1 worm cellular context compared by ENCODE assay signal in the genomic region with DNA sequence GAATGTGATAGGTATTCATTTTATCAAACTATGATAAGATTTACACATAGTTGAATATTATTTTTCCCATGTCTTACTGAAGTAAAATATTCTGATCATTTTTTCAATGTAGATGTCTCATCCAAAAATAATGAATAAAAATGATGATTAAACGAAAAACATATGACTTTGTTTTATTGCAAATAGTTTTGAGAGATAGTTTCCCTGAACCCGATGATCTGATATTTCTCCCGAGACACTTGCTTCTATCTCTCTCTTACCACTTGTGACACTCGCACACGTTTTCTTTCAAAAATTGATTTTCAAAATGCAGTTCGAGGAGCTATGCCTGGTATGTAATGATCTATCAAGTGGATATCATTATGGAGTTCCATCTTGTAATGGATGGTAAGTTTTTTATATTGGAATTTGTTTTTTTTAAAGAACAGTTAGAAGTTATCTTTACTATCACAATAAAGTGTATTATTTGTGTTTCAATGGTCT.
A peak's percentile ranks its signal among the peaks of the same experiment; 100 is the strongest.
TF ChIP-seq lines count a peak whose summit lies in the region.

A gene (plus strand): TSS at position 308 of the 483 bp plus-strand sequence.
A gene (minus strand): TSS at position 433 of the 483 bp plus-strand sequence.

TF ChIP-seq in whole organism, L1 larva, 84 proteins besides CTCF, POLR2A, EP300 and RAD21 (continued from another document):
- peak; percentile 4 for TF ChIP-seq rnt-1 (tag; optimal IDR thresholded peaks at IDR 0.05; lab: Kevin White, UChicago)
- TF ChIP-seq dsc-1 (tag; optimal IDR thresholded peaks at IDR 0.05; lab: Kevin White, UChicago), result peak; percentile 73
- peak; percentile 51 for TF ChIP-seq nhr-20 (tag; optimal IDR thresholded peaks at IDR 0.05; lab: Kevin White, UChicago)
- TF ChIP-seq alr-1 (tag; optimal IDR thresholded peaks at IDR 0.05; lab: Kevin White, UChicago; ENCODE audit: borderline replicate concordance), result no peak
- no peak for TF ChIP-seq jun-1 (tag; optimal IDR thresholded peaks at IDR 0.05; lab: Kevin White, UChicago)
- peak; percentile 73 for TF ChIP-seq nhr-71 (tag; optimal IDR thresholded peaks at IDR 0.05; lab: Kevin White, UChicago)
- TF ChIP-seq aly-2 (tag; optimal IDR thresholded peaks at IDR 0.05; lab: Kevin White, UChicago), result no peak
- TF ChIP-seq ceh-90 (tag; optimal IDR thresholded peaks at IDR 0.05; lab: Kevin White, UChicago), result no peak
- TF ChIP-seq nhr-84 (tag; optimal IDR thresholded peaks at IDR 0.05; lab: Kevin White, UChicago), result no peak
- no peak for TF ChIP-seq zag-1 (tag; optimal IDR thresholded peaks at IDR 0.05; lab: Kevin White, UChicago)
- TF ChIP-seq skn-1 (tag; optimal IDR thresholded peaks at IDR 0.05; lab: Kevin White, UChicago), result peak; percentile 76
- no peak for TF ChIP-seq efl-1 (optimal IDR thresholded peaks at IDR 0.05; lab: Kevin White, UChicago)
- peak in 1 of 2 experiments; percentile 87 for TF ChIP-seq efl-1 (GFP tag; optimal IDR thresholded peaks at IDR 0.05 in 1 of 2; lab: Kevin White, UChicago)
- no peak for TF ChIP-seq fkh-8 (tag; optimal IDR thresholded peaks at IDR 0.05; lab: Kevin White, UChicago)
- no peak for TF ChIP-seq lsy-2 (tag; optimal IDR thresholded peaks at IDR 0.05; lab: Kevin White, UChicago)
- TF ChIP-seq fos-1 (tag; optimal IDR thresholded peaks at IDR 0.05; lab: Kevin White, UChicago), result no peak
- TF ChIP-seq lin-35 (GFP tag; optimal IDR thresholded peaks at IDR 0.05; lab: Kevin White, UChicago), result peak in 1 of 2 experiments; percentile 19
- no peak for TF ChIP-seq efl-3 (GFP tag; optimal IDR thresholded peaks at IDR 0.05; lab: Kevin White, UChicago)
- TF ChIP-seq lin-14 (GFP tag; optimal IDR thresholded peaks at IDR 0.05; lab: Kevin White, UChicago), result peak; percentile 61
- TF ChIP-seq elt-3 (tag; optimal IDR thresholded peaks at IDR 0.05; lab: Kevin White, UChicago), result peak in 1 of 6 experiments; percentile 24
- no peak for TF ChIP-seq C34B4.2 (tag; optimal IDR thresholded peaks at IDR 0.05; lab: Kevin White, UChicago)
- TF ChIP-seq tlp-1 (tag; optimal IDR thresholded peaks at IDR 0.05; lab: Kevin White, UChicago), result no peak
- no peak for TF ChIP-seq sptf-1 (tag; optimal IDR thresholded peaks at IDR 0.05; lab: Kevin White, UChicago)
- no peak for TF ChIP-seq xbp-1 (tag; optimal IDR thresholded peaks at IDR 0.05; lab: Kevin White, UChicago)
- TF ChIP-seq mep-1 (tag; optimal IDR thresholded peaks at IDR 0.05; lab: Kevin White, UChicago), result peak; percentile 13
- no peak for TF ChIP-seq fkh-4 (tag; optimal IDR thresholded peaks at IDR 0.05; lab: Kevin White, UChicago; ENCODE audit: borderline replicate concordance)
- TF ChIP-seq aha-1 (tag; optimal IDR thresholded peaks at IDR 0.05; lab: Kevin White, UChicago), result no peak
- TF ChIP-seq pax-3 (tag; optimal IDR thresholded peaks at IDR 0.05; lab: Kevin White, UChicago), result no peak
- TF ChIP-seq ceh-88 (GFP tag; IDR thresholded peaks at IDR 0.05; lab: Robert Waterston, UW), result no peak
- no peak for TF ChIP-seq lin-39 (tag; optimal IDR thresholded peaks at IDR 0.05; lab: Kevin White, UChicago)
- TF ChIP-seq sox-4 (tag; optimal IDR thresholded peaks at IDR 0.05; lab: Kevin White, UChicago), result no peak
- no peak for TF ChIP-seq unc-86 (tag; optimal IDR thresholded peaks at IDR 0.05; lab: Kevin White, UChicago)
